Worm (Caenorhabditis elegans): ENCODE results near the gene ser-7.
A peak's percentile ranks its signal among the peaks of the same experiment; 100 is the strongest.

- TF ChIP-seq lin-39 (tag; optimal IDR thresholded peaks at IDR 0.05), result no peak
- TF ChIP-seq aha-1 (tag; optimal IDR thresholded peaks at IDR 0.05), result no peak
- no peak for TF ChIP-seq ama-1 (optimal IDR thresholded peaks at IDR 0.05)
- no peak for TF ChIP-seq snpc-4 (tag; optimal IDR thresholded peaks at IDR 0.05)
- TF ChIP-seq alr-1 (tag; optimal IDR thresholded peaks at IDR 0.05; ENCODE audit: borderline replicate concordance), result no peak
- no peak for TF ChIP-seq skn-1 (tag; optimal IDR thresholded peaks at IDR 0.05)
- no peak for TF ChIP-seq lin-35 (GFP tag; optimal IDR thresholded peaks at IDR 0.05)
- no peak for TF ChIP-seq hpl-2 (GFP tag; optimal IDR thresholded peaks at IDR 0.05)
- no peak for TF ChIP-seq mef-2 (tag; optimal IDR thresholded peaks at IDR 0.05)
- TF ChIP-seq nhr-77 (tag; optimal IDR thresholded peaks at IDR 0.05), result no peak
- TF ChIP-seq rnt-1 (tag; optimal IDR thresholded peaks at IDR 0.05), result no peak
- TF ChIP-seq blmp-1 (tag; optimal IDR thresholded peaks at IDR 0.05), result peak; percentile 83
- TF ChIP-seq nhr-12 (tag; optimal IDR thresholded peaks at IDR 0.05), result no peak
- no peak for TF ChIP-seq pqm-1 (tag; optimal IDR thresholded peaks at IDR 0.05)
Measured at ce11 chrX:2707480-2708015, 34.2 kb downstream of the ser-7 start.

Data from whole organism, L1 larva.